Fruit fly (Drosophila melanogaster): ENCODE measurements around the gene Edc3.

The Edc3 gene

dm6 chr3L:17513893-17514616 lies 15.6 kb downstream of the Edc3 start, which contains the start of the genes U4-U6-60K and CG7564 (continued):
- TF ChIP-seq CG17186 (GFP tag; optimal IDR thresholded peaks at IDR 0.05) = peak; percentile 37
- TF ChIP-seq CG4360 (GFP tag; IDR thresholded peaks at IDR 0.05) = no peak; the same call in 1 of the 2 replicates
- TF ChIP-seq CG6813 (GFP tag; optimal IDR thresholded peaks at IDR 0.05) = no peak
- peak; percentile 95 for TF ChIP-seq HLH4C (GFP tag; IDR thresholded peaks at IDR 0.05; ENCODE audit: partially characterized antibody)
- TF ChIP-seq br (optimal IDR thresholded peaks at IDR 0.05) = no peak
- no peak for TF ChIP-seq B-H1 (GFP tag; IDR thresholded peaks at IDR 0.05)
- TF ChIP-seq Tbp (GFP tag; optimal IDR thresholded peaks at IDR 0.05) = peak; percentile 27
- peak; percentile 85 for TF ChIP-seq CG30403 (GFP tag; optimal IDR thresholded peaks at IDR 0.05)
- TF ChIP-seq Nf-YA (GFP tag; IDR thresholded peaks at IDR 0.05) = no peak
- TF ChIP-seq CG12769 (tag; optimal IDR thresholded peaks at IDR 0.05) = no peak
- TF ChIP-seq lola (GFP tag; optimal IDR thresholded peaks at IDR 0.05) = peak in 1 of 3 experiments; percentile 69
- no peak for TF ChIP-seq usp (GFP tag; optimal IDR thresholded peaks at IDR 0.05)
- TF ChIP-seq CG10267 (tag; optimal IDR thresholded peaks at IDR 0.05) = peak; percentile 98
- TF ChIP-seq ash1 (GFP tag; optimal IDR thresholded peaks at IDR 0.05) = no peak
- peak; percentile 65 for TF ChIP-seq Myb (GFP tag; optimal IDR thresholded peaks at IDR 0.05)
- TF ChIP-seq grn (GFP tag; optimal IDR thresholded peaks at IDR 0.05) = peak; percentile 65
- TF ChIP-seq CG3281 (GFP tag; optimal IDR thresholded peaks at IDR 0.05) = peak; percentile 53
- peak; percentile 81 for TF ChIP-seq CoRest (tag; optimal IDR thresholded peaks at IDR 0.05)
- TF ChIP-seq CG17568 (GFP tag; optimal IDR thresholded peaks at IDR 0.05) = no peak
- peak; percentile 22 for TF ChIP-seq Blimp-1 (GFP tag; optimal IDR thresholded peaks at IDR 0.05)
- no peak for TF ChIP-seq Dfd (GFP tag; optimal IDR thresholded peaks at IDR 0.05)
- peak; percentile 54 for TF ChIP-seq al (GFP tag; IDR thresholded peaks at IDR 0.05)
- TF ChIP-seq CG1233 (GFP tag; optimal IDR thresholded peaks at IDR 0.05) = peak; percentile 28
- TF ChIP-seq Gsc (GFP tag; IDR thresholded peaks at IDR 0.05) = no peak
- TF ChIP-seq CG3065 (GFP tag; optimal IDR thresholded peaks at IDR 0.05) = peak; percentile 31
- peak; percentile 46 for TF ChIP-seq CG34376 (GFP tag; optimal IDR thresholded peaks at IDR 0.05)
- no peak; the same call in 1 of the 2 replicates for TF ChIP-seq toy (GFP tag; IDR thresholded peaks at IDR 0.05)
- no peak for TF ChIP-seq CG11504 (tag; optimal IDR thresholded peaks at IDR 0.05)
- peak; percentile 44 for TF ChIP-seq emc (GFP tag; optimal IDR thresholded peaks at IDR 0.05)
- no peak for TF ChIP-seq Asciz (GFP tag; optimal IDR thresholded peaks at IDR 0.05)
- peak; percentile 17; the same call in 1 of the 2 replicates for TF ChIP-seq esg (GFP tag; conservative IDR thresholded peaks at IDR 0.05)
- TF ChIP-seq ERR (GFP tag; optimal IDR thresholded peaks at IDR 0.05) = peak; percentile 16
- TF ChIP-seq CG2116 (GFP tag; optimal IDR thresholded peaks at IDR 0.05) = peak; percentile 62
- TF ChIP-seq CG31441 (GFP tag; IDR thresholded peaks at IDR 0.05) = peak; percentile 91
- peak; percentile 16 for TF ChIP-seq psq (GFP tag; optimal IDR thresholded peaks at IDR 0.05)
- TF ChIP-seq Dek (tag; optimal IDR thresholded peaks at IDR 0.05) = peak; percentile 58
- peak; percentile 75 for TF ChIP-seq Hsf (GFP tag; optimal IDR thresholded peaks at IDR 0.05)
- TF ChIP-seq CG11560 (tag; IDR thresholded peaks at IDR 0.05) = no peak
- TF ChIP-seq sc (optimal IDR thresholded peaks at IDR 0.05) = no peak
- TF ChIP-seq sc (GFP tag; optimal IDR thresholded peaks at IDR 0.05) = peak; percentile 7
- peak; percentile 81 for TF ChIP-seq zfh2 (GFP tag; optimal IDR thresholded peaks at IDR 0.05)
- no peak for TF ChIP-seq E2f1 (GFP tag; IDR thresholded peaks at IDR 0.05)
- peak; percentile 89 for TF ChIP-seq unc-4 (GFP tag; IDR thresholded peaks at IDR 0.05; ENCODE audit: partially characterized antibody)
- no peak for TF ChIP-seq CG8478 (optimal IDR thresholded peaks at IDR 0.05)
- TF ChIP-seq CG14050 (GFP tag; IDR thresholded peaks at IDR 0.05) = no peak
- no peak for TF ChIP-seq odd (GFP tag; optimal IDR thresholded peaks at IDR 0.05)
- no peak for TF ChIP-seq repo (GFP tag; optimal IDR thresholded peaks at IDR 0.05)
- peak in 1 of 2 experiments; percentile 71 for TF ChIP-seq tll (GFP tag; optimal IDR thresholded peaks at IDR 0.05)
- TF ChIP-seq CG4854 (GFP tag; optimal IDR thresholded peaks at IDR 0.05) = peak; percentile 22
- TF ChIP-seq CG6791 (GFP tag; IDR thresholded peaks at IDR 0.05; ENCODE audit: partially characterized antibody) = peak; percentile 97
